Worm (Caenorhabditis elegans): ENCODE results near the gene F59C12.3.

- TF ChIP-seq pha-4 (tag; optimal IDR thresholded peaks at IDR 0.05) (no peak), nhr-77 (tag; optimal IDR thresholded peaks at IDR 0.05) (no peak), elt-1 (tag; optimal IDR thresholded peaks at IDR 0.05) (no peak), nhr-67 (tag; optimal IDR thresholded peaks at IDR 0.05) (no peak)
Observed at ce11 chrX:16648773-16649172, 39.4 kb upstream of the F59C12.3 start.
